Worm (Caenorhabditis elegans): ENCODE data around the gene cdh-9.

DNA sequence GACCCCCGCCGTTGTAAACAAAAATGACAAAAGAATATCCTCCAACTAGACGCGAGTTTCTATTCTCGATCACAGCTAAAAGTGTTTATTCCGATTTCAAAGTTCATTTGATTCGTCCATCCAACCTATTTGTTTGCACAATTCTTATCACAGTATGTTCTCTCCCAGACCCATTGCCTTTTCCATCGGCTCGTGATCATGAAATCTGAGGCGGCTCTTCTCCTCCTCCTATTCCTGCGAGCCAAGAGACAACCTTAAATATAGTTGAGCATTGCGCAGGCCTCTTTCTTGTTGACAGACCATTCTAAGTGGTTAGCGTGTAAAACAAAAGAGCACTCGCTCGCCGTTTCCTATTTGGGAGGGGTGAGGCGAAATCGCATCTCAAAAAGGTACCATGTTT is 1.9 kb downstream of the cdh-9 start:
- TF ChIP-seq C16A3.4 (tag; optimal IDR thresholded peaks at IDR 0.05) (no peak), mep-1 (tag; optimal IDR thresholded peaks at IDR 0.05) (no peak), lin-13 (GFP tag; optimal IDR thresholded peaks at IDR 0.05) (no peak), ceh-82 (tag; optimal IDR thresholded peaks at IDR 0.05) (no peak), fkh-10 (GFP tag; optimal IDR thresholded peaks at IDR 0.05) (no peak), ztf-11 (tag; optimal IDR thresholded peaks at IDR 0.05) (no peak), ets-5 (GFP tag; IDR thresholded peaks at IDR 0.05) (no peak), ama-1 (optimal IDR thresholded peaks at IDR 0.05) (no peak)

Data from whole organism, L1 larva.